Worm (Caenorhabditis elegans): Measurements from ENCODE around the gene rsp-2.
A peak's percentile ranks its signal among the peaks of the same experiment; 100 is the strongest.

The rsp-2 gene

ce11 chrII:11464427-11464944 lies 11.7 kb upstream of the rsp-2 start, which contains the start of the genes aars-1 and rga-1 (continued):
- TF ChIP-seq atf-7 (tag; optimal IDR thresholded peaks at IDR 0.05): peak; percentile 41
- TF ChIP-seq K12H6.12 (tag; optimal IDR thresholded peaks at IDR 0.05): peak; percentile 4
- TF ChIP-seq mcd-1 (GFP tag; IDR thresholded peaks at IDR 0.05): 0 out of 2 replicates have a peak, but pooled peaks have one; percentile 48
- TF ChIP-seq T07F8.4 (tag; optimal IDR thresholded peaks at IDR 0.05): no peak

- TF ChIP-seq Y53F4B.3 (GFP tag; IDR thresholded peaks at IDR 0.05) (no peak), nhr-80 (tag; optimal IDR thresholded peaks at IDR 0.05) (no peak), akir-1 (GFP tag; optimal IDR thresholded peaks at IDR 0.05) (no peak), ztf-28 (GFP tag; IDR thresholded peaks at IDR 0.05) (no peak), C06A6.2 (GFP tag; conservative IDR thresholded peaks at IDR 0.05) (no peak), Y67H2A.10 (GFP tag; conservative IDR thresholded peaks at IDR 0.05) (no peak), F39B2.1 (GFP tag; IDR thresholded peaks at IDR 0.05) (no peak), egl-44 (GFP tag; IDR thresholded peaks at IDR 0.05) (no peak), lin-40 (tag; optimal IDR thresholded peaks at IDR 0.05) (no peak), F22D6.2 (tag; optimal IDR thresholded peaks at IDR 0.05) (no peak), pbrm-1 (GFP tag; IDR thresholded peaks at IDR 0.05) (no peak), rec-8 (tag; optimal IDR thresholded peaks at IDR 0.05) (no peak), cebp-1 (GFP tag; IDR thresholded peaks at IDR 0.05) (no peak), cebp-1 (tag; optimal IDR thresholded peaks at IDR 0.05) (no peak), aptf-2 (GFP tag; conservative IDR thresholded peaks at IDR 0.05) (no peak), lag-1 (GFP tag; IDR thresholded peaks at IDR 0.05) (no peak), xnd-1 (tag; optimal IDR thresholded peaks at IDR 0.05) (no peak), Y95B8A.8 (GFP tag; IDR thresholded peaks at IDR 0.05) (no peak), tlf-1 (GFP tag; optimal IDR thresholded peaks at IDR 0.05) (no peak), zfh-2 (GFP tag; conservative IDR thresholded peaks at IDR 0.05) (no peak), gei-17 (GFP tag; optimal IDR thresholded peaks at IDR 0.05) (no peak)
Observed at ce11 chrII:11463899-11464298, 11.1 kb upstream of the rsp-2 start.

DNA sequence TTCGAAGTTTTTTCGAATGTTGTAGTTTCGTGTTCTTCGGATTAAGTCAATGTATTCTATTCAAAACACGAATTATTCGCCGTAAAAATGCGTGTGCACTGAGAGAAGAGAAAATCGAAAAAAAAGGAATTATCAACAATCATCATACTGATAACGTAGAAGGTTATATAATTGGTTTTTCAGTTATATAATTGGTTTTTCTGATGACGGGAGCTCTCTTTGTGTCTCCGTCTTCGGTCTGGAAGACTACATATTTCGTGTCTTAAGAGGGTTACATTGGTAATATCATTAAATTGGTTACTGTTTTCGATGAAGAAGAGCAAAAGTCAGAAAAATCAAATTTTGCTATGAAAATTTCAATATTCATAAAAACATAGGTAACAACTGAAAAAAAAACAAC lies 7.1 kb upstream of the rsp-2 start:
- TF ChIP-seq ztf-22 (GFP tag; optimal IDR thresholded peaks at IDR 0.05) (no peak), ztf-25 (GFP tag; IDR thresholded peaks at IDR 0.05) (no peak), lsl-1 (GFP tag; optimal IDR thresholded peaks at IDR 0.05) (no peak), nhr-80 (tag; optimal IDR thresholded peaks at IDR 0.05) (peak; percentile 55)

- TF ChIP-seq tlf-1 (GFP tag; optimal IDR thresholded peaks at IDR 0.05) (peak; percentile 2), lin-40 (tag; optimal IDR thresholded peaks at IDR 0.05) (no peak), pha-4 (tag; optimal IDR thresholded peaks at IDR 0.05) (no peak), hlh-12 (tag; optimal IDR thresholded peaks at IDR 0.05) (no peak), tbp1 (GFP tag; optimal IDR thresholded peaks at IDR 0.05) (peak; percentile 0), him-1 (tag; optimal IDR thresholded peaks at IDR 0.05) (peak; percentile 31), C17E4.6 (GFP tag; IDR thresholded peaks at IDR 0.05) (no peak), Y56A3A.18 (GFP tag; IDR thresholded peaks at IDR 0.05) (no peak), madf-3 (GFP tag; IDR thresholded peaks at IDR 0.05) (peak; percentile 69; the same call in 1 of the 2 replicates), F33H1.4 (GFP tag; IDR thresholded peaks at IDR 0.05) (peak; percentile 26; the same call in 1 of the 2 replicates), hsf-1 (GFP tag; IDR thresholded peaks at IDR 0.05) (peak; percentile 70; the same call in 1 of the 2 replicates), F10E7.11 (tag; optimal IDR thresholded peaks at IDR 0.05) (no peak), ekl-4 (GFP tag; IDR thresholded peaks at IDR 0.05) (peak; percentile 68; the same call in 1 of the 2 replicates), ztf-25 (GFP tag; IDR thresholded peaks at IDR 0.05) (no peak), B0035.1 (tag; optimal IDR thresholded peaks at IDR 0.05) (no peak), F57A8.1 (GFP tag; optimal IDR thresholded peaks at IDR 0.05) (no peak), F49E8.2 (tag; optimal IDR thresholded peaks at IDR 0.05; ENCODE audit: insufficient read depth) (peak; percentile 42), nfya-1 (tag; optimal IDR thresholded peaks at IDR 0.05; ENCODE audit: borderline replicate concordance, insufficient read depth) (no peak), gei-17 (GFP tag; optimal IDR thresholded peaks at IDR 0.05) (no peak), repo-1 (tag; optimal IDR thresholded peaks at IDR 0.05) (peak; percentile 24)
Observed at ce11 chrII:11455715-11456114, 3.0 kb upstream of the rsp-2 start.
